Fruit fly (Drosophila melanogaster) ovary, adult (tissue): ENCODE measurements around the gene Doa.

ENCODE experiments used
- CG17801 ChIP-seq: fragments of 200-800 bp; optimal IDR thresholded peaks from 2 replicates; lab custom pipeline; 2019; ENCODE audit warnings: missing biosample characterization, mild to moderate bottlenecking, missing genetic modification characterization, moderate library complexity; ENCODE audit not compliant: partially characterized antibody

The Doa gene

DNA sequence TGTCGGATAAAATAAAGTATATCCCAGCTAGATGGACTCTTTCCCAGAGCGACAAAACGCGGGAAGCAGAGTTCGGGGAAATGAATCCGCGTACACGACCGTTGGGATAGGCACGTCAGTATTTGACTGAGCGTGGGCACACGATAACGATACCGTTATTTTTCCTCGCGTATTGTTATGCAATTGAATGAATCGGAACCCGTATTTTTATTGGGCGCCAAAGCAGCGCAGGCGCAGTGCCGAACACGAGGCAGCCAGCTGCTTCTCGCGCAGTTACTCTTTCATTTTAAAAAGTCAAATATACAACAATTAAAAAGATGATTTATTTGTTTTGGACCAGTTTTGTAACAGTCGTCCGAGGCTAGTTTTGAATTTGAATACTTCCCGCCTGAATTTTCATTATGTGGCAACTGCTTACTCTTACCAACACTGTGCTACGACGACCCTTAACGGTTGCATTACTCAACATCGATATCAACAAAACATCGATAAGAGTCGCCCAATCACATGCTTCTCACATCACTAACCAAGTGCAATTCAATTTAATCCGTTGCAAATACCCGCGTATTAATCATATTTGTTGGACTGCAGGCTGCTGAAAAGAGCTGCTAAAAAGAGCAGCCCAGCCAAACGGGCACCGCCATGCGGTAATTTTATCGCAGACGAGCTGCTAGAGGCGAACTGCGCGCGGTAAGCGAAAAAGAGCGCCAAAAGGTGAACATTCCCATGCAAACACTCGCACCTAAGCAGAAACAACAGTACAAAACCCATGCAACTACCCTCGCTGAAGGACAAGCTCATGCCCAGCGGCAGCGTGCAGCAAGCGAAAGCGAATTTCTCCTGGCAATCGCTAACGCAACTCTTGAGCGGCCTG lies at the start of gene Doa, which contains the start of gene CG33203:
Doa (plus strand) TSS at position 515 of the 874 bp plus-strand sequence.
CG33203 (minus strand) TSS at position 151 of the 874 bp plus-strand sequence.
- peak; percentile 34 for TF ChIP-seq CG17801 (GFP tag; lab: Kevin White, UChicago)

DNA sequence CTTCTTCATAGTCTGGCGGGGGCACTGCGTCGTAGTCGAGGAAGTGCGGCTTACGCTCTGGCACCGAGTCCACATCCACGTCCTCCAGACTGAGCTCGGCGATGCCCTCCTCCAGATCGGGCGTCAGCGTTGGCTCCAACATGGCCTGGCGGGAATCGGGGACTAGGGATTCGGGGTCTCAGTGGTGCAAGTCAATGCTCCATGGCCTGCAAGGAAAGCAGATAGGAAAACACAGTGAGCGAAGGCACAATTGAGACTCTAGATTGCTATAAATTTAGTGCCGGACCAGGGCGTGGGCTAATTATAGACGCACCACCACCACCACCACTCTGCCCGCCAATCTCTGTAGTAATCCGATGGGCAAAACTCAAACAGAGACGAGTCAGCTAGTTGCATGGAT lies 47.3 kb upstream of the Doa start:
- no peak for TF ChIP-seq CG17801 (GFP tag; lab: Kevin White, UChicago)

DNA sequence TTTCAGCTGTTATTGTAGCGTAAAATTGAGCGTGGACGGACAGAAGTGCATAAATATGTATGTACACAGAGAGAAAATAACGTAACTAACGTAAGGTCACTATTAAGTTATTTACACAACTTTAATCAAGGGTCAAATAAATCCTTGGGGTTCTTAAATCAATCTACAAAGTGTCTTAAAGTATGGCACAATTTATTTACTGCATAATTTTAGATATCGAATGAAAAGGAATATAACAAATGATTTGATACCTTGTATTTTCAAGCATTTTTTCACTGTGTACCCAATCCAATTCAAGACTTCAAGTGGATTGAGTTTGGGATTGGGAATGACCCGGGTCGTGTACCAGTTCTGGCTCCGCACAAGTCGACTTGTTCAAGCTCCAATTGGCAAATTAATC lies 45.9 kb upstream of the Doa start:
- no peak for TF ChIP-seq CG17801 (GFP tag; lab: Kevin White, UChicago)

DNA sequence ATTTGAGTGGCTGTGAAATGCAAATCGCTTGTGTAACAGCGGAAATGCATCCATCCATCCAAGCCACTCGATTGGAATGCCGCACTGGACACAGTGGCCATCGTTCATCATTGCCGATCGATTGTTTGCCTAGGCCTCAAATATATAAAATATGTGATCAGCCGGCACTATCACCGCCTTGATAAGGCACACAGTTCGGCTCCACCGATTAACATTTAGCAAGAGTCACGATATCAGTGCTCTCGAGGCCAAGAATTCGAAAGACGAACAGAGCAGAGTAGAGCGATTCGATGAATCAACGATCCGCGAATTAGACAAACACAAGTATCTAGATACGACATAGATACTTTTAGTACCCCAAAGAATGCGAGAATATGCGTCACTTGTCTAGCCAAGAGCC lies 45.4 kb upstream of the Doa start:
- no peak for TF ChIP-seq CG17801 (GFP tag; lab: Kevin White, UChicago)

DNA sequence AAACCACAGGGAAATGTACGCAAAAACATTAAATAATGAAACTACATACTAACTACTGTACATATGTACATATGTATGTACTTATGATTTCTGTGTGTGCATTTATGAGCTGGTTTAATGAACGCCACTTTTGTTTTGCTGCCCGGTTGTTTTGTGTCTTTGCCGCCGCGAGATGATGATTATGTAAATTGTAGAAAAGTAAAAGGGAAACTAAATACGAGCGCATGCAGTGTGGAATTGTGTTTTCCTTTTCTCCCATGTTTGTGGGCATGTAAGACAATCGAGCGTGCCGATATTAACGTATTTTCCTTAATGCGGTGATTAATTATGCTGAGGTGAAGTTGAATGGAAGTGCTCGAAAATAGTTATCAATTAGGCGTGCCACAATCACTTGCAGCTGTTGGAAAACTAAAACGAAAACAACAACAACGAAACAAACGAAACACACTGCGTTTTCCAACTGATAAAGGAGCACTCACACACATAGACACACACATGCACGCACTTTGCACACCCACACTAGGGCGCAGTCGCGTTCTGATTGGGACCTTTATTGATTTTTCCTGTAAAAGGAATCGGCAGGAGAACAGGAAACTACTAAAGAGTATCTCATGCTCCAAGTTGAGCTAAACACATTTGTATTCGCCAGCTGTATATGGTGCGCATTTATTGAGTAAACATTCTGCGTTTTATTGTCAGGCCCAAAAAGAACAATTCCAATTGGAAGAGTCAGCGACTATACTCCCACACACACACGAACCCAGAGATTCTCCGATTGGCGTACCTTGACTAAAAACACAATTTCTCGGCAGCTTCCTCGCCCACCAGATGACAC lies 43.9 kb upstream of the Doa start:
- no peak for TF ChIP-seq CG17801 (GFP tag; lab: Kevin White, UChicago)

DNA sequence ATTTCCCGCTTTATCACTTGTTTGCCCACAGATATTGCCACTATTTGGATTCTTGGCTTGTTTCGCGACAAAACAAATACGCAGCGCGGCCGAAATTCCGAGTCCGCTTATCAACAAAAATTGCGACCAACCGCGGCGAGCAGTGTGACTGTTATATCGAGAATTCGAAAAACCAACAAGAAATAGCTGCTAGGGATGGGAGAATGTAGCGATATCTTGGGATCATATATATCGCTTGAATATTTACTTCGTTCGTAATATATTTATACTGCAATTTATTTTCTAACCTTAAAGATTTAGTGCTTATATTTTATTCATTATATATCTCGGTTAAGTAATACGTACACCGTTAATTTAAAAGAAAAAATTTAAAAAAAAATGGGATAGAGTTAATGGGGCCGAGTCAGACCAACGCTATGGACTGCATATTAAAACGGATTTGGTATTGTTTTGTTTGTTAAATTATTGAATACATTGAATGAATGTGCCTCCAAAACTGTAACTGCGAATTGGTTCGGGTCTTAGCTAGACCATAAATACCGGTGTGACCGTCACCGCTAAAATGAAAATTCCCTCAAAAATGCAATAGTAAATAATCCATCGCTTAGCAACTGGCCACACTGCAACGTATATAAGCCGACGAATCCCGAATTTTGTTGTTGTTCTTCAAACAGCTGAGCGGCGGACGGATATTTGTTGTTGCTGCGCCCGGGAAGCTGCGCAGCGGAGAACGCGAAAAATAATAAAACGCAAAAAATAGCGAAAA lies 43.1 kb upstream of the Doa start, which contains the start of the genes Apc and spg:
Apc (minus strand) TSS at position 138 of the 766 bp plus-strand sequence.
spg (plus strand) TSS at position 660 of the 766 bp plus-strand sequence.
- TF ChIP-seq CG17801 (GFP tag; lab: Kevin White, UChicago) = peak; percentile 32

DNA sequence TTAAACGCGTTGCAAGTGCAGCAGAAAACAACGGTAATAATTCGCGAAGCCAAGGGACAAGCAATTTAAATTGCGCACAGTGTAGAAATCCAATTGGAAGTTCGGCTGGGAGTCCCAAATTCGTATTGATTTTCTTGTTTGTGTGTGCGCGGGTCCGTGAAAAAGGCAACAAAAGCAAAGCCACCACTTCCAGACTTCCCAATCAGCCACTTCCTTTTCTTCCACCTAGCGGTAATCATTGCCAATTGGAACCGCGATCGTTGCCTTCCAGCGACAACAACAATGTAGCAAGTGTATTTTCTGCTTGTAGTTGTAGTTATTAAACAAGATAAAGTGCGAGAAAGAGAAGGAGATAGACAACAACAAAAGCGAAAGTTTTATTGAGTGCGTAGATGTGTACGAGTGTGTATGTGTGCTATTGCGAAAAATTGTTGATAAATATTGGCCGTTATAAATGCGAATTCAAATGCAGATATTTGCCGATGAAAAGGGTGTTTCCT lies 42.4 kb upstream of the Doa start:
- no peak for TF ChIP-seq CG17801 (GFP tag; lab: Kevin White, UChicago)

DNA sequence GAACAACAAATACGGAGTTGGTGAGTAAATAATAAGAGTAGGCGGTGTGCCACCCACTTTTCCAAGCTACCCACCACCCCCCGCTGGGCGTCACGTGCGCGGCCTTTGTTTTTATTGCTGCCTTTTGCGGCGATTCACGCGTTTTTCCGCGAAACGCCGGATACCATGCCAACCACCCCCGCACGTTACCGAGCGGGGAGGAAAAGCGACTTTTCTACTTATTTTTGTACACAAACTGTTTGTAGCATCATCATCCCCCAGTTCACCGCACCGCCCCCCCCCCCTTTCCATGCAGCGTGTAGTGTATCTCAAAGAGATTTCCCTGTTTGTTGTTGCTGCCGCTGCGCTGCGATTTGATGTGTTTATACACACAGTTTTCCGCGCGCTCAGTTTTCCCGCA lies 41.9 kb upstream of the Doa start:
- TF ChIP-seq CG17801 (GFP tag; lab: Kevin White, UChicago) = no peak

DNA sequence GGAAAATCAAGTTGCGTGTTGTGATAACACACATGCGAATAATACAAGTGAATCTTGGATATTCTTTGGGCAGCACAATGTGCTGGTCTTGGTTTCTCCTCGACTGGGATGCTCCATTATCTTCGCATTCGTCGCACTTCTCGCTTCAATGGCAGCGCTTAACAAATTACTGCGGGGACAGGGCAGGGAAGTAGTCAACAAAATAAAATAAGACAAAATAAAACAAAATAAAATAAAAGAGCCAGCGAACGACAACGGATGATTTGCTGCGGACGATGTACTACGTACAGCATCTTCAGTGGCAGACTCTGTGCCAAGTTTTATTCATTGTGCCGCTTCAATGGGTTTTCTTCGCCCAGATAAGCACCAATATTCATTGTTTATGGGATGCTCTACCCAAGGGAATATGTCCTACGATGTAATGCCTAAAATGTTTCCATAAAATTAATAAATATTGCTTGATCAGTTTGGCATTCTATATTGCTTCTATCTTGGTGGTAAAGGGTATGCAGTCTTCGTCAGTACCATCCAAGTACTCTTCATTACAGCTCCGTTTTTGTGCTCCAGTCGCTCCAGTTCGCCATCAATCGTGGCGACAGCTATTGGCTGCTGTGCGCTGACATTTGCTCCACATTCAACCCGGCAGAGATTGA lies 40.9 kb upstream of the Doa start:
- no peak for TF ChIP-seq CG17801 (GFP tag; lab: Kevin White, UChicago)

DNA sequence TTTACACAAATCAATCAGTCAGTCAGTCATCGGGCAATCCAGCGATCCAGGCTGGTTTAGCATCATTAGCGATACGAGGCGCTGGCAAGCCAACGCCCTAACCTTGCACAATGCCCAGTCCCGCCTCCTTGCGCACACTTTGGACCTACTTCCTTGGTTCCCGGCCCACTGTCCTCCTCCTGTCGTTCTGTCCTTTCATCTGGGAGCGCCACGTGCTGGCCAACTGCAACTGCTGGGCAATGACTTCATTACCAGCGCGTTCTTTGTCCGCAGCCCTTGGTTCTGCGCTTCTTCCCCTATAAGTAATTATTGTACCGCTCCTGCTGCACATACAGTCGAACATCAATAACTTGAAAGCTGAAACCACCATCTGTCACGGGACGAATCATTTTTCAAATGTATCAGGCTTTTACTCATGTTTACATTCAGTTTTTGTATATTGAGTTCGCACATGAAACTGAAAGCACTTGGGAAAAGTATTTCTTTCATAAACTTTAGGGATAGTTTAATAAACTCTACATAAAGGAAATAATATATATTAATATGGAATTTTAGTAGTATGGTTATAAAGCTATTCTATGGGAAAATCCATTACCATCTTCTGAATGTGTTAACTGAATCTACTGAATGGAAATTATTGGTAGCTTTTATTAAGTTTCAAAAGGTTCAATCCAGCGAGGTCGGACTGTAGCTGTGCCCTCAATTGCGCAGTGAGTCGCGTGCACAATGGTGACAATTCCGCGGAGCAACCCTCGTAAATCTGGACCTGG lies 40.1 kb upstream of the Doa start:
- no peak for TF ChIP-seq CG17801 (GFP tag; lab: Kevin White, UChicago)

DNA sequence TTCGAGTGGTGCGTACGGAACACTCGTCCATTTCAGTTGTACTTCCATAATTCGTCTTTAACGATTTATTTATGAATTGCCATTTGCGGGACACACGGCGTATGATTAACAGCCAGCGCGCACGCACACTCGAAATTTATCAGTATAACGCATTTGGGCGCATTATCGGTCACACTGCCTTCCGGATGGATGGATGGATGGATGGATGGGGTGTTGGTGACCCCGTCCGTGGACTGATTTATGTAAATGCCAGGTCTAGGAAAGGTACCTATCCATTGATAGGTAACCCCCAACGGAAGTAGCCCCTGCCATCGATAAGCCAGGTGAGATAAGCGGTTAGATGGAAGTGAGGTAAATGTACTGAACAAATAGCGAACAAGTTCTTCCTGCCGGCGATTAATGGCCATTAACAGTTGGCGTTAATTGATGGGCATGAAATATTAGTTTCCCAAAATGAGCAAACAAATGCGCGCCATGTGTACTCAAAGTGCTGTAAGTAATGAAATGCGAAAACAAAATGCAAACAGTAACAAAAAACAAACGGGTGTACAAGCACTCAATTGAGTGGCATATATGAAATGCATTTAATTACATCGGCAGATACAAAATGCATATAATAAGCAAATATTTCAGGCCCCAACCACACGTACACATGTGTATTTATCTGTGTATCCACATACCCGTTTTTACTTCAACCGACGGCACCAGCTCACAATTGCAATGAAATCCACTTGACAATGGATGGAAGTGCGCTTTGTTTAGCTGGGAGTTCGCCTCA lies 39.0 kb upstream of the Doa start:
- TF ChIP-seq CG17801 (GFP tag; lab: Kevin White, UChicago) = peak; percentile 20

DNA sequence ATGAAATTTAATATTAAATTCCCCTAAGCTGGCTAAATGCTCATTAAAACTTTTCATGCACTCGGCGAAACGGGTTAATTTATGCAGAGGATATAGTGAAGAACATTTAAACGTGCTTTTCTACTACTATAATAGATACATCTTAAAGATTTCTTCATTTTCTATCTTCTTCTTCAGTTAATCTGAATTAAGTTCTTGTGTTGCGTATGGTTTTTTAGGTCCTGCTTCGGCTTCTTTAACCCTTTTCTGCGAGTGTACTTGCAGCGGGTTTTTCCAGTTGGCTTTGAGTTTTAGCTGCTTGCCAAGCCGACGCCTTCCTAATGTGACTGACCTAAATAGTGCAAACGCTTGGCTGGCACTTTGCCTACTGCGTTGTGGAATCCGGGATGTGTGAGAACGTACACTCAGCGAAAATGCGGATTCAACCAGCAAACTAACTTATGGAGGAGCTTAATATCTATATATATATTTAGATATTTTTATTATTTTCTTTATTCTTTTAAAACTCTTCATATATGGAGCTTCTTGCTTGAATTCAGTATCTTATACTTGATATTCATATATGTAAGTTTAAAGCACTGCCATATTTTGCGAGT lies 37.1 kb upstream of the Doa start:
- no peak for TF ChIP-seq CG17801 (GFP tag; lab: Kevin White, UChicago)
